Fruit fly (Drosophila melanogaster) whole organism, embryonic: Measurements from ENCODE around the gene ball.
A peak's percentile ranks its signal among the peaks of the same experiment; 100 is the strongest.

ENCODE experiments used
- BtbVII ChIP-seq: fragments of 200-800 bp; sonication (Bioruptor generic); optimal IDR thresholded peaks from 3 replicates; lab custom pipeline; 2017; ENCODE audit warnings: missing biosample characterization, mild to moderate bottlenecking, missing genetic modification characterization
- CG10366 ChIP-seq: fragments of 200-800 bp; sonication (Bioruptor generic); IDR thresholded peaks from 2 replicates; pipeline ENCODE4 v1.3.6; 2022; ENCODE audit warnings: missing biosample characterization, missing genetic modification characterization
- CG10543 ChIP-seq: fragments of 200-800 bp; sonication (Bioruptor generic); optimal IDR thresholded peaks from 3 replicates; lab custom pipeline; 2017; ENCODE audit warnings: missing biosample characterization, mild to moderate bottlenecking, missing genetic modification characterization, moderate library complexity
- CG10959 ChIP-seq: fragments of 200-800 bp; sonication (Bioruptor generic); IDR thresholded peaks from 2 replicates; pipeline ENCODE4 v1.3.6; 2022; ENCODE audit warnings: missing biosample characterization, missing genetic modification characterization
- CG11093 ChIP-seq: fragments of 200-800 bp; sonication (Bioruptor generic); IDR thresholded peaks from 3 replicates; pipeline ENCODE4 v1.3.6; 2022; ENCODE audit warnings: missing biosample characterization, missing genetic modification characterization
- CG12155 ChIP-seq: fragments of 200-800 bp; sonication (Bioruptor generic); optimal IDR thresholded peaks from 3 replicates; lab custom pipeline; 2016; ENCODE audit warnings: missing biosample characterization, missing genetic modification characterization
- CG1233 ChIP-seq: fragments of 200-800 bp; sonication (Bioruptor generic); optimal IDR thresholded peaks from 4 replicates; lab custom pipeline; 2018; ENCODE audit warnings: missing biosample characterization, mild to moderate bottlenecking, missing genetic modification characterization
- CG13894 ChIP-seq: fragments of 200-800 bp; sonication (Bioruptor generic); optimal IDR thresholded peaks from 3 replicates; lab custom pipeline; 2018; ENCODE audit warnings: missing biosample characterization, mild to moderate bottlenecking, missing genetic modification characterization, moderate library complexity
- CG16863 ChIP-seq: fragments of 200-800 bp; sonication (Bioruptor generic); optimal IDR thresholded peaks from 3 replicates; lab custom pipeline; 2016; ENCODE audit warnings: missing biosample characterization, missing genetic modification characterization
- CG17359 ChIP-seq: fragments of 200-800 bp; sonication (Bioruptor generic); optimal IDR thresholded peaks from 3 replicates; lab custom pipeline; 2018; ENCODE audit warnings: missing biosample characterization, mild to moderate bottlenecking, missing genetic modification characterization, moderate library complexity
- CG1832 ChIP-seq: fragments of 200-800 bp; sonication (Bioruptor generic); optimal IDR thresholded peaks from 2 replicates; lab custom pipeline; 2017; ENCODE audit warnings: missing biosample characterization, mild to moderate bottlenecking, missing genetic modification characterization, inconsistent platforms
- CG2116 ChIP-seq: fragments of 200-800 bp; sonication (Bioruptor generic); optimal IDR thresholded peaks from 3 replicates; lab custom pipeline; 2018; ENCODE audit warnings: missing biosample characterization, mild to moderate bottlenecking, missing genetic modification characterization
- CG3995 ChIP-seq: fragments of 200-800 bp; sonication (Bioruptor generic); optimal IDR thresholded peaks from 3 replicates; lab custom pipeline; 2016; ENCODE audit warnings: missing biosample characterization, missing genetic modification characterization
- CG4404 ChIP-seq: fragments of 200-800 bp; sonication (Bioruptor generic); IDR thresholded peaks from 2 replicates; pipeline ENCODE4 v1.3.6; 2022; ENCODE audit warnings: missing biosample characterization, missing genetic modification characterization
- CG4424 ChIP-seq: fragments of 200-800 bp; sonication (Bioruptor generic); optimal IDR thresholded peaks from 3 replicates; lab custom pipeline; 2016; ENCODE audit warnings: missing biosample characterization, missing genetic modification characterization
- CG4707 ChIP-seq: fragments of 200-800 bp; sonication (Bioruptor generic); optimal IDR thresholded peaks from 2 replicates; lab custom pipeline; 2018; ENCODE audit warnings: missing biosample characterization, mild to moderate bottlenecking, missing genetic modification characterization, moderate library complexity
- CG6791 ChIP-seq: fragments of 200-800 bp; sonication (Bioruptor generic); IDR thresholded peaks from 3 replicates; pipeline ENCODE4 v1.3.6; 2022; ENCODE audit warnings: missing biosample characterization, missing genetic modification characterization; ENCODE audit not compliant: partially characterized antibody
- CG7271 ChIP-seq: fragments of 200-800 bp; sonication (Bioruptor generic); optimal IDR thresholded peaks from 2 replicates; lab custom pipeline; 2018; ENCODE audit warnings: missing biosample characterization, mild to moderate bottlenecking, missing genetic modification characterization, moderate library complexity
- CG7372 ChIP-seq: fragments of 200-800 bp; sonication (Bioruptor generic); IDR thresholded peaks from 2 replicates; pipeline ENCODE4 v1.3.6; 2022; ENCODE audit warnings: missing biosample characterization, missing genetic modification characterization
- CG7928 ChIP-seq: fragments of 200-800 bp; sonication (Bioruptor generic); optimal IDR thresholded peaks from 2 replicates; lab custom pipeline; 2017; ENCODE audit warnings: missing biosample characterization, mild to moderate bottlenecking, missing genetic modification characterization
- CG8089 ChIP-seq: fragments of 200-800 bp; sonication (Bioruptor generic); optimal IDR thresholded peaks from 3 replicates; lab custom pipeline; 2016; ENCODE audit warnings: missing biosample characterization, missing genetic modification characterization
- CG9797 ChIP-seq: fragments of 200-800 bp; sonication (Bioruptor generic); optimal IDR thresholded peaks from 3 replicates; lab custom pipeline; 2018; ENCODE audit warnings: missing biosample characterization, mild to moderate bottlenecking, missing genetic modification characterization
- Hand ChIP-seq: fragments of 200-800 bp; sonication (Bioruptor generic); optimal IDR thresholded peaks from 2 replicates; lab custom pipeline; 2017; ENCODE audit warnings: mild to moderate bottlenecking, missing biosample characterization, missing genetic modification reagents, missing genetic modification characterization
- Lhr ChIP-seq: fragments of 200-800 bp; sonication (Bioruptor generic); optimal IDR thresholded peaks from 3 replicates; lab custom pipeline; 2017; ENCODE audit warnings: mild to moderate bottlenecking, missing biosample characterization, missing genetic modification reagents, missing genetic modification characterization
- Meics ChIP-seq: fragments of 200-800 bp; sonication (Bioruptor generic); optimal IDR thresholded peaks from 2 replicates; lab custom pipeline; 2017; ENCODE audit warnings: missing biosample characterization, mild to moderate bottlenecking, missing genetic modification characterization
- NfI ChIP-seq: fragments of 200-800 bp; sonication (Bioruptor generic); optimal IDR thresholded peaks from 3 replicates; lab custom pipeline; 2018; ENCODE audit warnings: missing biosample characterization, mild to moderate bottlenecking, missing genetic modification characterization, moderate library complexity
- Pdp1 ChIP-seq, 2 experiments: fragments of 200-800 bp; sonication (Bioruptor generic); optimal IDR thresholded peaks; 3 replicates each; lab custom pipeline; 2016; ENCODE audit warnings: missing biosample characterization in 2 of 2, missing genetic modification characterization in 2 of 2, mild to moderate bottlenecking in 1 of 2, moderate library complexity in 1 of 2
- Rfx ChIP-seq: fragments of 200-800 bp; sonication (Bioruptor generic); IDR thresholded peaks from 2 replicates; pipeline ENCODE4 v1.3.6; 2022; ENCODE audit warnings: missing biosample characterization, missing genetic modification characterization
- Sox102F ChIP-seq: fragments of 200-800 bp; sonication (Bioruptor generic); optimal IDR thresholded peaks from 2 replicates; lab custom pipeline; 2018; ENCODE audit warnings: missing biosample characterization, mild to moderate bottlenecking, missing genetic modification characterization, moderate library complexity
- bsh ChIP-seq, 2 experiments: fragments of 200-800 bp; sonication (Bioruptor generic); optimal IDR thresholded peaks; 2 replicates each; lab custom pipeline; 2017 to 2018; ENCODE audit warnings: mild to moderate bottlenecking in 2 of 2, missing biosample characterization in 2 of 2, missing genetic modification characterization in 2 of 2, moderate library complexity in 1 of 2
- cato ChIP-seq: fragments of 200-800 bp; sonication (Bioruptor generic); optimal IDR thresholded peaks from 2 replicates; lab custom pipeline; 2016; ENCODE audit warnings: missing biosample characterization, missing genetic modification characterization, borderline replicate concordance
- cg ChIP-seq: fragments of 200-800 bp; sonication (Bioruptor generic); optimal IDR thresholded peaks from 3 replicates; lab custom pipeline; 2019; ENCODE audit warnings: missing biosample characterization, mild to moderate bottlenecking, missing genetic modification characterization, moderate library complexity
- chif ChIP-seq, 2 experiments: fragments of 200-800 bp; sonication (Bioruptor generic); optimal IDR thresholded peaks; 3 replicates each; lab custom pipeline; 2016; ENCODE audit warnings: missing biosample characterization in 2 of 2, missing genetic modification characterization in 2 of 2
- chinmo ChIP-seq: fragments of 200-800 bp; sonication (Bioruptor generic); IDR thresholded peaks from 4 replicates; pipeline ENCODE4 v1.3.6; 2022; ENCODE audit warnings: missing biosample characterization, missing genetic modification characterization; ENCODE audit not compliant: partially characterized antibody
- ci ChIP-seq: fragments of 200-800 bp; sonication (Bioruptor generic); IDR thresholded peaks from 3 replicates; pipeline ENCODE4 v1.3.6; 2022; ENCODE audit warnings: missing biosample characterization, missing genetic modification characterization
- da ChIP-seq: fragments of 200-800 bp; sonication (Bioruptor generic); optimal IDR thresholded peaks from 2 replicates; lab custom pipeline; 2016; ENCODE audit warnings: missing biosample characterization, missing genetic modification characterization
- dan ChIP-seq: fragments of 200-800 bp; sonication (Bioruptor generic); IDR thresholded peaks from 2 replicates; pipeline ENCODE4 v1.3.6; 2022; ENCODE audit warnings: missing biosample characterization, missing genetic modification characterization
- dm ChIP-seq: fragments of 200-800 bp; sonication (Bioruptor generic); optimal IDR thresholded peaks from 3 replicates; lab custom pipeline; 2016; ENCODE audit warnings: missing biosample characterization, missing genetic modification characterization
- eve ChIP-seq, 2 experiments: fragments of >200 bp; optimal IDR thresholded peaks; 2 replicates each; lab custom pipeline; 2017; ENCODE audit warnings: missing biosample characterization in 2 of 2, missing genetic modification characterization in 2 of 2
- gsb-n ChIP-seq: fragments of 200-800 bp; sonication (Bioruptor generic); optimal IDR thresholded peaks from 3 replicates; lab custom pipeline; 2018; ENCODE audit warnings: missing biosample characterization, mild to moderate bottlenecking, missing genetic modification characterization
- jigr1 ChIP-seq: fragments of 200-800 bp; sonication (Bioruptor generic); IDR thresholded peaks from 3 replicates; pipeline ENCODE4 v1.3.6; 2022; ENCODE audit warnings: missing biosample characterization, missing genetic modification characterization
- nmo ChIP-seq: fragments of 200-800 bp; sonication (Bioruptor generic); optimal IDR thresholded peaks from 2 replicates; lab custom pipeline; 2018; ENCODE audit warnings: missing biosample characterization, mild to moderate bottlenecking, missing genetic modification characterization, moderate library complexity
- psq ChIP-seq: fragments of 200-800 bp; sonication (Bioruptor generic); optimal IDR thresholded peaks from 2 replicates; lab custom pipeline; 2017; ENCODE audit warnings: missing biosample characterization, missing genetic modification characterization
- sisA ChIP-seq: fragments of 200-800 bp; sonication (Bioruptor generic); IDR thresholded peaks from 2 replicates; pipeline ENCODE4 v1.3.6; 2022; ENCODE audit warnings: missing biosample characterization, missing genetic modification characterization
- slou ChIP-seq: fragments of 200-800 bp; sonication (Bioruptor generic); optimal IDR thresholded peaks from 3 replicates; lab custom pipeline; 2016; ENCODE audit warnings: missing biosample characterization, missing genetic modification characterization
- sna ChIP-seq: fragments of 200-800 bp; sonication (Bioruptor generic); IDR thresholded peaks from 2 replicates; pipeline ENCODE4 v1.3.6; 2022; ENCODE audit warnings: missing biosample characterization, missing genetic modification characterization; ENCODE audit not compliant: partially characterized antibody
- stwl ChIP-seq: fragments of 200-800 bp; sonication (Bioruptor generic); optimal IDR thresholded peaks from 3 replicates; lab custom pipeline; 2018; ENCODE audit warnings: missing biosample characterization, mild to moderate bottlenecking, missing genetic modification characterization, moderate library complexity
- usp ChIP-seq: fragments of >200 bp; optimal IDR thresholded peaks from 2 replicates; lab custom pipeline; 2017; ENCODE audit warnings: missing biosample characterization, missing genetic modification characterization
- zen2 ChIP-seq: fragments of 200-800 bp; sonication (Bioruptor generic); IDR thresholded peaks from 3 replicates; pipeline ENCODE4 v1.3.6; 2022; ENCODE audit warnings: missing biosample characterization, missing genetic modification characterization; ENCODE audit not compliant: partially characterized antibody

The ball gene

dm6 chr3R:26875544-26876027 is 9.0 kb upstream of the ball start, which contains the start of gene Rb97D (continued):
- TF ChIP-seq CG13894 (peak; percentile 44), eve (GFP tag; optimal IDR thresholded peaks at IDR 0.05; lab: Kevin White, UChicago) (no peak), CG4404 (GFP tag; lab: Robert Waterston, UW) (peak; percentile 53), CG1233 (GFP tag; lab: Kevin White, UChicago) (peak; percentile 31), gsb-n (peak; percentile 89), ci (GFP tag; lab: Robert Waterston, UW) (peak; percentile 87), slou (no peak), stwl (tag; lab: Kevin White, UChicago) (peak; percentile 70), CG10543 (GFP tag; lab: Kevin White, UChicago) (peak; percentile 61), BtbVII (GFP tag; lab: Kevin White, UChicago) (no peak), CG7271 (tag; lab: Kevin White, UChicago) (no peak), bsh (GFP tag; optimal IDR thresholded peaks at IDR 0.05; lab: Kevin White, UChicago) (peak in 1 of 2 experiments; percentile 65), sna (GFP tag; lab: Robert Waterston, UW) (peak; percentile 91), cg (peak; percentile 50), CG6791 (GFP tag; lab: Robert Waterston, UW) (peak; percentile 85), CG16863 (GFP tag; lab: Kevin White, UChicago) (peak; percentile 60), CG4424 (GFP tag; lab: Kevin White, UChicago) (peak; percentile 75), CG17359 (tag; lab: Kevin White, UChicago) (peak; percentile 66), da (GFP tag; lab: Kevin White, UChicago) (no peak), Meics (GFP tag; lab: Kevin White, UChicago) (peak; percentile 79), CG3995 (GFP tag; lab: Kevin White, UChicago) (peak; percentile 46), jigr1 (GFP tag; lab: Robert Waterston, UW) (no peak), CG10366 (GFP tag; lab: Robert Waterston, UW) (peak; percentile 70), dan (no peak), chinmo (GFP tag; lab: Robert Waterston, UW) (0 out of 4 replicates have a peak, but pooled peaks have one; percentile 27), Sox102F (GFP tag; lab: Kevin White, UChicago) (peak; percentile 55), psq (no peak), CG10959 (0 out of 2 replicates have a peak, but pooled peaks have one; percentile 25), Hand (GFP tag; lab: Kevin White, UChicago) (peak; percentile 45), CG12155 (GFP tag; lab: Kevin White, UChicago) (peak; percentile 73), Lhr (GFP tag; lab: Kevin White, UChicago) (peak; percentile 13), CG11093 (GFP tag; lab: Robert Waterston, UW) (0 out of 3 replicates have a peak, but pooled peaks have one; percentile 27), CG7372 (0 out of 2 replicates have a peak, but pooled peaks have one; percentile 6), cato (GFP tag; lab: Kevin White, UChicago) (no peak), chif (GFP tag; optimal IDR thresholded peaks at IDR 0.05; lab: Kevin White, UChicago) (peak; percentile 58 to 63), CG7928 (GFP tag; lab: Kevin White, UChicago) (peak; percentile 23), CG9797 (GFP tag; lab: Kevin White, UChicago) (peak; percentile 17), CG2116 (GFP tag; lab: Kevin White, UChicago) (peak; percentile 56), sisA (peak; percentile 62), CG1832 (GFP tag; lab: Kevin White, UChicago) (no peak), Pdp1 (GFP tag; optimal IDR thresholded peaks at IDR 0.05; lab: Kevin White, UChicago) (peak; percentile 64), CG8089 (GFP tag; lab: Kevin White, UChicago) (peak; percentile 62), NfI (GFP tag; lab: Kevin White, UChicago) (peak; percentile 38), usp (GFP tag; lab: Kevin White, UChicago) (no peak), nmo (peak; percentile 73), Rfx (GFP tag; lab: Robert Waterston, UW) (peak; percentile 85), dm (GFP tag; lab: Kevin White, UChicago) (peak; percentile 38), zen2 (peak; percentile 87), CG4707 (GFP tag; lab: Kevin White, UChicago) (no peak)
